Worm (Caenorhabditis elegans) whole organism, early embryonic: ENCODE results near the gene cnt-1.

Experiments used
- B0310.2 ChIP-seq: sonication (generic microtip); optimal IDR thresholded peaks from 2 replicates; lab custom pipeline; 2016; ENCODE audit warnings: mild to moderate bottlenecking, missing genetic modification characterization, missing compliant biosample characterization
- F13C5.2 ChIP-seq: sonication (generic microtip); optimal IDR thresholded peaks from 2 replicates; lab custom pipeline; 2017; ENCODE audit warnings: mild to moderate bottlenecking, missing genetic modification characterization, inconsistent platforms, missing compliant biosample characterization
- aly-1 ChIP-seq: sonication (generic microtip); optimal IDR thresholded peaks from 2 replicates; lab custom pipeline; 2016; ENCODE audit warnings: missing genetic modification characterization, missing compliant biosample characterization
- ama-1 ChIP-seq: fragments of 150-350 bp; optimal IDR thresholded peaks from 2 replicates; lab custom pipeline; 2014
- ceh-13 ChIP-seq: fragments of 200-800 bp; sonication (Bioruptor generic); optimal IDR thresholded peaks from 2 replicates; lab custom pipeline; 2018; ENCODE audit warnings: mild to moderate bottlenecking, missing genetic modification characterization, missing compliant biosample characterization
- ceh-36 ChIP-seq: sonication (generic microtip); optimal IDR thresholded peaks from 2 replicates; lab custom pipeline; 2016; ENCODE audit warnings: missing genetic modification characterization, inconsistent platforms, missing compliant biosample characterization
- ets-7 ChIP-seq: sonication (generic microtip); optimal IDR thresholded peaks from 2 replicates; lab custom pipeline; 2016; ENCODE audit warnings: missing genotype, missing genetic modification characterization, missing compliant biosample characterization
- flt-1 ChIP-seq: fragments of 200-800 bp; sonication (Bioruptor generic); IDR thresholded peaks from 2 replicates; pipeline ENCODE4 v1.3.6; 2022; ENCODE audit warnings: missing genetic modification characterization, missing compliant biosample characterization
- hmbx-1 ChIP-seq: sonication (generic microtip); optimal IDR thresholded peaks from 2 replicates; lab custom pipeline; 2016; ENCODE audit warnings: mild to moderate bottlenecking, missing genetic modification characterization, missing compliant biosample characterization
- hmg-4 ChIP-seq: fragments of 200-800 bp; sonication (Bioruptor generic); optimal IDR thresholded peaks from 2 replicates; lab custom pipeline; 2018; ENCODE audit warnings: mild to moderate bottlenecking, missing genetic modification characterization, missing compliant biosample characterization
- hnd-1 ChIP-seq: sonication (generic microtip); optimal IDR thresholded peaks from 2 replicates; lab custom pipeline; 2016; ENCODE audit warnings: missing genetic modification characterization, missing compliant biosample characterization
- pes-1 ChIP-seq: fragments of 200-800 bp; sonication (Bioruptor generic); IDR thresholded peaks from 2 replicates; pipeline ENCODE4 v1.3.6; 2022; ENCODE audit warnings: missing genetic modification reagents, missing genetic modification characterization, missing compliant biosample characterization
- scrt-1 ChIP-seq: fragments of 200-800 bp; sonication (Bioruptor generic); IDR thresholded peaks from 2 replicates; pipeline ENCODE4 v1.3.6; 2022; ENCODE audit warnings: missing genetic modification characterization, missing compliant biosample characterization
- sea-1 ChIP-seq: fragments of 200-800 bp; sonication (Bioruptor generic); conservative IDR thresholded peaks from 2 replicates; pipeline ENCODE4 v1.3.6; 2022; ENCODE audit warnings: missing genetic modification characterization, missing compliant biosample characterization
- tbx-11 ChIP-seq: fragments of 200-800 bp; sonication (Bioruptor generic); IDR thresholded peaks from 2 replicates; pipeline ENCODE4 v1.3.6; 2022; ENCODE audit warnings: missing genetic modification characterization, missing compliant biosample characterization
- tbx-37 ChIP-seq: fragments of 200-800 bp; sonication (Bioruptor generic); conservative IDR thresholded peaks from 2 replicates; pipeline ENCODE4 v1.3.6; 2022; ENCODE audit warnings: missing genetic modification reagents, missing genetic modification characterization, missing compliant biosample characterization
- tra-4 ChIP-seq: sonication (generic microtip); optimal IDR thresholded peaks from 2 replicates; lab custom pipeline; 2017; ENCODE audit warnings: missing genetic modification characterization, missing compliant biosample characterization

The cnt-1 gene

ce11 chrII:12051601-12052000 lies 37.1 kb downstream of the cnt-1 start:
- TF ChIP-seq flt-1 (GFP tag; lab: Robert Waterston, UW) (no peak), ama-1 (lab: Kevin White, UChicago) (no peak), ceh-13 (GFP tag; lab: Kevin White, UChicago) (no peak), scrt-1 (no peak), aly-1 (tag; lab: Kevin White, UChicago) (no peak), tbx-37 (GFP tag; lab: Robert Waterston, UW) (no peak), ceh-36 (tag; lab: Kevin White, UChicago) (no peak), sea-1 (GFP tag; lab: Robert Waterston, UW) (no peak)

- TF ChIP-seq ets-7 (tag; lab: Kevin White, UChicago) (no peak), hmg-4 (no peak), ama-1 (lab: Kevin White, UChicago) (no peak), tbx-11 (GFP tag; lab: Robert Waterston, UW) (no peak), tra-4 (tag; lab: Kevin White, UChicago) (no peak), F13C5.2 (tag; lab: Kevin White, UChicago) (no peak), hnd-1 (no peak), aly-1 (tag; lab: Kevin White, UChicago) (no peak), pes-1 (no peak), tbx-37 (GFP tag; lab: Robert Waterston, UW) (no peak), scrt-1 (no peak), sea-1 (GFP tag; lab: Robert Waterston, UW) (no peak), flt-1 (GFP tag; lab: Robert Waterston, UW) (no peak), ceh-36 (tag; lab: Kevin White, UChicago) (no peak), hmbx-1 (tag; lab: Kevin White, UChicago) (no peak), B0310.2 (no peak), ceh-13 (GFP tag; lab: Kevin White, UChicago) (no peak)
Observed at ce11 chrII:12050607-12051006, 38.1 kb downstream of the cnt-1 start.

- TF ChIP-seq ets-7 (tag; lab: Kevin White, UChicago) (no peak), F13C5.2 (tag; lab: Kevin White, UChicago) (no peak), scrt-1 (no peak), hnd-1 (no peak)
Observed at ce11 chrII:12049281-12049680, 39.4 kb downstream of the cnt-1 start, which contains the start of gene nadk-2. Gene nadk-2, plus strand, starts transcription at chrII:12049581.

ce11 chrII:12042108-12042960 lies 46.3 kb downstream of the cnt-1 start, which contains the start of gene ippk-1:
Gene ippk-1, plus strand, starts transcription at chrII:12042910.
- TF ChIP-seq B0310.2 (peak; percentile 68), sea-1 (GFP tag; lab: Robert Waterston, UW) (peak; percentile 74; the same call in 1 of the 2 replicates), aly-1 (tag; lab: Kevin White, UChicago) (no peak), hmg-4 (peak; percentile 51), hnd-1 (peak; percentile 46), F13C5.2 (tag; lab: Kevin White, UChicago) (peak; percentile 71), ama-1 (lab: Kevin White, UChicago) (no peak), ceh-36 (tag; lab: Kevin White, UChicago) (no peak), ets-7 (tag; lab: Kevin White, UChicago) (peak; percentile 73), scrt-1 (no peak), ceh-13 (GFP tag; lab: Kevin White, UChicago) (peak; percentile 40), tbx-11 (GFP tag; lab: Robert Waterston, UW) (0 out of 2 replicates have a peak, but pooled peaks have one; percentile 54), tra-4 (tag; lab: Kevin White, UChicago) (peak; percentile 44), pes-1 (peak; percentile 79)

- no peak for TF ChIP-seq ama-1 (lab: Kevin White, UChicago)
- TF ChIP-seq tbx-11 (GFP tag; lab: Robert Waterston, UW), result no peak
- no peak for TF ChIP-seq B0310.2
- no peak for TF ChIP-seq tra-4 (tag; lab: Kevin White, UChicago)
Observed at ce11 chrII:12041116-12041515, 47.6 kb downstream of the cnt-1 start.

- TF ChIP-seq hnd-1, result no peak
- peak; percentile 23 for TF ChIP-seq F13C5.2 (tag; lab: Kevin White, UChicago)
- no peak for TF ChIP-seq ets-7 (tag; lab: Kevin White, UChicago)
- TF ChIP-seq B0310.2, result no peak
- no peak for TF ChIP-seq flt-1 (GFP tag; lab: Robert Waterston, UW)
- TF ChIP-seq ceh-13 (GFP tag; lab: Kevin White, UChicago), result no peak
- TF ChIP-seq pes-1, result no peak
Observed at ce11 chrII:12040167-12040566, 48.5 kb downstream of the cnt-1 start.

- no peak for TF ChIP-seq hnd-1
- no peak for TF ChIP-seq F13C5.2 (tag; lab: Kevin White, UChicago)
- no peak for TF ChIP-seq scrt-1
- TF ChIP-seq ets-7 (tag; lab: Kevin White, UChicago), result no peak
- no peak for TF ChIP-seq aly-1 (tag; lab: Kevin White, UChicago)
- no peak for TF ChIP-seq tbx-37 (GFP tag; lab: Robert Waterston, UW)
- TF ChIP-seq hmbx-1 (tag; lab: Kevin White, UChicago), result no peak
- TF ChIP-seq ama-1 (lab: Kevin White, UChicago), result no peak
- TF ChIP-seq flt-1 (GFP tag; lab: Robert Waterston, UW), result no peak
- no peak for TF ChIP-seq ceh-13 (GFP tag; lab: Kevin White, UChicago)
- TF ChIP-seq tbx-11 (GFP tag; lab: Robert Waterston, UW), result no peak
- no peak for TF ChIP-seq hmg-4
- no peak for TF ChIP-seq tra-4 (tag; lab: Kevin White, UChicago)
- no peak for TF ChIP-seq ceh-36 (tag; lab: Kevin White, UChicago)
Observed at ce11 chrII:12039039-12039438, 49.6 kb downstream of the cnt-1 start, which contains the start of gene tpi-1. Gene tpi-1, minus strand, starts transcription at chrII:12039139.
